Fruit fly (Drosophila melanogaster) whole organism, embryonic: Measurements from ENCODE around the gene sdk.
A peak's percentile ranks its signal among the peaks of the same experiment; 100 is the strongest.

Experiments
- Antp ChIP-seq: fragments of 200-800 bp; sonication (Bioruptor generic); optimal IDR thresholded peaks from 3 replicates; lab custom pipeline; 2016; ENCODE audit warnings: missing biosample characterization, missing genetic modification characterization
- CG12219 ChIP-seq: fragments of 200-800 bp; sonication (Bioruptor generic); optimal IDR thresholded peaks from 3 replicates; lab custom pipeline; 2018; ENCODE audit warnings: missing biosample characterization, mild to moderate bottlenecking, missing genetic modification characterization
- CG14860 ChIP-seq: fragments of 200-800 bp; sonication (Bioruptor generic); IDR thresholded peaks from 3 replicates; pipeline ENCODE4 v1.3.6; 2022; ENCODE audit warnings: missing biosample characterization, missing genetic modification characterization; ENCODE audit not compliant: partially characterized antibody
- CG16863 ChIP-seq: fragments of 200-800 bp; sonication (Bioruptor generic); optimal IDR thresholded peaks from 3 replicates; lab custom pipeline; 2016; ENCODE audit warnings: missing biosample characterization, missing genetic modification characterization
- CG17359 ChIP-seq: fragments of 200-800 bp; sonication (Bioruptor generic); optimal IDR thresholded peaks from 3 replicates; lab custom pipeline; 2018; ENCODE audit warnings: missing biosample characterization, mild to moderate bottlenecking, missing genetic modification characterization, moderate library complexity
- CG17829 ChIP-seq: fragments of 200-800 bp; optimal IDR thresholded peaks from 2 replicates; lab custom pipeline; 2019; ENCODE audit warnings: missing biosample characterization, mild to moderate bottlenecking, missing genetic modification characterization, moderate library complexity
- CG18476 ChIP-seq: fragments of 200-800 bp; sonication (Bioruptor generic); optimal IDR thresholded peaks from 2 replicates; lab custom pipeline; 2016; ENCODE audit warnings: missing biosample characterization, mild to moderate bottlenecking, missing genetic modification characterization
- CG2875 ChIP-seq: fragments of 200-800 bp; sonication (Bioruptor generic); optimal IDR thresholded peaks from 2 replicates; lab custom pipeline; 2017; ENCODE audit warnings: missing biosample characterization, mild to moderate bottlenecking, missing genetic modification characterization, missing genetic modification reagents
- CG3065 ChIP-seq: fragments of 200-800 bp; sonication (Bioruptor generic); optimal IDR thresholded peaks from 2 replicates; lab custom pipeline; 2016; ENCODE audit warnings: missing biosample characterization, missing genetic modification characterization
- CG31365 ChIP-seq: fragments of 200-800 bp; sonication (Bioruptor generic); optimal IDR thresholded peaks from 2 replicates; lab custom pipeline; 2018; ENCODE audit warnings: missing biosample characterization, mild to moderate bottlenecking, missing genetic modification characterization
- CG31388 ChIP-seq: fragments of 200-800 bp; sonication (Bioruptor generic); optimal IDR thresholded peaks from 2 replicates; lab custom pipeline; 2016; ENCODE audit warnings: missing biosample characterization, missing genetic modification characterization
- CG3163 ChIP-seq: fragments of 200-800 bp; sonication (Bioruptor generic); optimal IDR thresholded peaks from 3 replicates; lab custom pipeline; 2016; ENCODE audit warnings: missing biosample characterization, missing genetic modification characterization
- CG42726 ChIP-seq: fragments of 200-800 bp; sonication (Bioruptor generic); IDR thresholded peaks from 2 replicates; pipeline ENCODE4 v1.3.6; 2022; ENCODE audit warnings: missing biosample characterization, missing genetic modification characterization; ENCODE audit not compliant: partially characterized antibody
- CG4617 ChIP-seq: fragments of 200-800 bp; sonication (Bioruptor generic); optimal IDR thresholded peaks from 3 replicates; lab custom pipeline; 2016; ENCODE audit warnings: missing biosample characterization, missing genetic modification characterization, borderline replicate concordance
- CG4707 ChIP-seq: fragments of 200-800 bp; sonication (Bioruptor generic); optimal IDR thresholded peaks from 2 replicates; lab custom pipeline; 2018; ENCODE audit warnings: missing biosample characterization, mild to moderate bottlenecking, missing genetic modification characterization, moderate library complexity
- CG4854 ChIP-seq: fragments of 200-800 bp; sonication (Bioruptor generic); optimal IDR thresholded peaks from 2 replicates; lab custom pipeline; 2016; ENCODE audit warnings: missing biosample characterization, missing genetic modification characterization, inconsistent platforms
- CG8765 ChIP-seq: fragments of 200-800 bp; sonication (Bioruptor generic); IDR thresholded peaks from 2 replicates; pipeline ENCODE4 v1.3.6; 2022; ENCODE audit warnings: missing biosample characterization, missing genetic modification characterization
- CG9609 ChIP-seq: fragments of 200-800 bp; sonication (Bioruptor generic); optimal IDR thresholded peaks from 3 replicates; lab custom pipeline; 2016; ENCODE audit warnings: missing biosample characterization, missing genetic modification characterization
- D ChIP-seq, 2 experiments: fragments of 200-800 bp in 1 of 2; fragments of >200 bp in 1 of 2; sonication (Bioruptor generic) in 1 of 2; optimal IDR thresholded peaks; 2 replicates in 1 of 2; 3 replicates in 1 of 2; lab custom pipeline; 2017; ENCODE audit warnings: mild to moderate bottlenecking in 1 of 2, missing biosample characterization in 1 of 2, missing genetic modification characterization in 1 of 2, missing genetic modification reagents in 1 of 2
- Doc3 ChIP-seq: fragments of 200-800 bp; sonication (Bioruptor generic); IDR thresholded peaks from 3 replicates; pipeline ENCODE4 v1.3.6; 2022; ENCODE audit warnings: missing biosample characterization, missing genetic modification characterization; ENCODE audit not compliant: partially characterized antibody
- E2f1 ChIP-seq: fragments of 200-800 bp; sonication (Bioruptor generic); IDR thresholded peaks from 2 replicates; pipeline ENCODE4 v1.3.6; 2022; ENCODE audit warnings: missing biosample characterization, missing genetic modification characterization
- Ets65A ChIP-seq: fragments of 200-800 bp; sonication (Bioruptor generic); peaks from one replicate; lab custom pipeline; 2016; ENCODE audit warnings: missing biosample characterization, missing genetic modification characterization
- HLHmδ ChIP-seq: fragments of 200-800 bp; sonication (Bioruptor generic); optimal IDR thresholded peaks from 2 replicates; lab custom pipeline; 2018; ENCODE audit warnings: missing biosample characterization, mild to moderate bottlenecking, missing genetic modification characterization, moderate library complexity
- Hmx ChIP-seq: fragments of 200-800 bp; sonication (Bioruptor generic); optimal IDR thresholded peaks from 2 replicates; lab custom pipeline; 2016; ENCODE audit warnings: missing biosample characterization, missing genetic modification characterization
- Oaz ChIP-seq: fragments of 200-800 bp; sonication (Bioruptor generic); IDR thresholded peaks from 2 replicates; pipeline ENCODE4 v1.3.6; 2022; ENCODE audit warnings: missing biosample characterization, missing genetic modification characterization
- Rfx ChIP-seq: fragments of 200-800 bp; sonication (Bioruptor generic); IDR thresholded peaks from 2 replicates; pipeline ENCODE4 v1.3.6; 2022; ENCODE audit warnings: missing biosample characterization, missing genetic modification characterization
- Scr ChIP-seq: fragments of 200-800 bp; sonication (Bioruptor generic); IDR thresholded peaks from 2 replicates; pipeline ENCODE4 v1.3.6; 2022; ENCODE audit warnings: missing biosample characterization, missing genetic modification characterization; ENCODE audit not compliant: partially characterized antibody
- Side ChIP-seq: fragments of 200-800 bp; sonication (Bioruptor generic); optimal IDR thresholded peaks from 2 replicates; lab custom pipeline; 2016; ENCODE audit warnings: missing biosample characterization, missing genetic modification characterization
- Sox102F ChIP-seq: fragments of 200-800 bp; sonication (Bioruptor generic); optimal IDR thresholded peaks from 2 replicates; lab custom pipeline; 2018; ENCODE audit warnings: missing biosample characterization, mild to moderate bottlenecking, missing genetic modification characterization, moderate library complexity
- Spps ChIP-seq: fragments of 200-800 bp; sonication (Bioruptor generic); optimal IDR thresholded peaks from 2 replicates; lab custom pipeline; 2018; ENCODE audit warnings: missing biosample characterization, mild to moderate bottlenecking, missing genetic modification characterization
- YL-1 ChIP-seq: fragments of 200-800 bp; sonication (Bioruptor generic); optimal IDR thresholded peaks from 3 replicates; lab custom pipeline; 2017; ENCODE audit warnings: missing biosample characterization, mild to moderate bottlenecking, missing genetic modification characterization
- bbx ChIP-seq: fragments of 200-800 bp; sonication (Bioruptor generic); IDR thresholded peaks from 2 replicates; pipeline ENCODE4 v1.3.6; 2022; ENCODE audit warnings: missing biosample characterization, missing genetic modification characterization; ENCODE audit not compliant: partially characterized antibody
- cato ChIP-seq: fragments of 200-800 bp; sonication (Bioruptor generic); optimal IDR thresholded peaks from 2 replicates; lab custom pipeline; 2016; ENCODE audit warnings: missing biosample characterization, missing genetic modification characterization, borderline replicate concordance
- caup ChIP-seq: fragments of 200-800 bp; sonication (Bioruptor generic); optimal IDR thresholded peaks from 3 replicates; lab custom pipeline; 2017; ENCODE audit warnings: missing biosample characterization, mild to moderate bottlenecking, missing genetic modification characterization, moderate library complexity; ENCODE audit not compliant: severe bottlenecking
- chm ChIP-seq: fragments of 200-800 bp; sonication (Bioruptor generic); IDR thresholded peaks from 2 replicates; pipeline ENCODE4 v1.3.6; 2022; ENCODE audit warnings: missing biosample characterization, missing genetic modification characterization
- cwo ChIP-seq: fragments of 200-800 bp; sonication (Bioruptor generic); optimal IDR thresholded peaks from 3 replicates; lab custom pipeline; 2017; ENCODE audit warnings: missing biosample characterization, missing genetic modification characterization, mild to moderate bottlenecking, moderate library complexity, missing genetic modification reagents
- dpn ChIP-seq, 2 experiments: fragments of 200-800 bp; sonication (Bioruptor generic); optimal IDR thresholded peaks; 3 replicates each; lab custom pipeline; 2016; ENCODE audit warnings: missing biosample characterization in 2 of 2, missing genetic modification characterization in 2 of 2
- en ChIP-seq: fragments of 200-800 bp; sonication (Bioruptor generic); optimal IDR thresholded peaks from 2 replicates; lab custom pipeline; 2016; ENCODE audit warnings: missing biosample characterization, missing genetic modification characterization
- hb ChIP-seq: fragments of 200-800 bp; sonication (Bioruptor generic); IDR thresholded peaks from 3 replicates; pipeline ENCODE4 v1.3.6; 2022; ENCODE audit warnings: missing biosample characterization, missing genetic modification characterization; ENCODE audit not compliant: partially characterized antibody
- insv ChIP-seq, 2 experiments: fragments of 200-800 bp; sonication (Bioruptor generic); optimal IDR thresholded peaks; 3 replicates each; lab custom pipeline; 2016 to 2018; ENCODE audit warnings: missing biosample characterization in 2 of 2, missing genetic modification characterization in 2 of 2
- lbe ChIP-seq: fragments of 200-800 bp; sonication (Bioruptor generic); optimal IDR thresholded peaks from 2 replicates; lab custom pipeline; 2016; ENCODE audit warnings: missing biosample characterization, mild to moderate bottlenecking, missing genetic modification characterization
- odd ChIP-seq: fragments of 200-800 bp; sonication (Bioruptor generic); optimal IDR thresholded peaks from 2 replicates; lab custom pipeline; 2017; ENCODE audit warnings: missing biosample characterization, mild to moderate bottlenecking, missing genetic modification characterization
- pfk ChIP-seq: fragments of 200-800 bp; sonication (Bioruptor generic); optimal IDR thresholded peaks from 2 replicates; lab custom pipeline; 2018; ENCODE audit warnings: missing biosample characterization, mild to moderate bottlenecking, missing genetic modification characterization, moderate library complexity
- sc ChIP-seq, 3 experiments: fragments of >200 bp in 2 of 3; fragments of 200-800 bp in 1 of 3; sonication (Bioruptor generic) in 1 of 3; optimal IDR thresholded peaks; 2 replicates in 2 of 3; 3 replicates in 1 of 3; lab custom pipeline; 2017; ENCODE audit warnings: mild to moderate bottlenecking in 1 of 3, missing biosample characterization in 1 of 3, missing genetic modification characterization in 1 of 3, missing genetic modification reagents in 1 of 3
- sug ChIP-seq: fragments of 200-800 bp; optimal IDR thresholded peaks from 2 replicates; lab custom pipeline; 2019; ENCODE audit warnings: missing biosample characterization, mild to moderate bottlenecking, missing genetic modification characterization, moderate library complexity
- vvl ChIP-seq: fragments of 200-800 bp; sonication (Bioruptor generic); IDR thresholded peaks from 2 replicates; pipeline ENCODE4 v1.3.6; 2022; ENCODE audit warnings: missing biosample characterization, missing genetic modification characterization
- zen2 ChIP-seq: fragments of 200-800 bp; sonication (Bioruptor generic); IDR thresholded peaks from 3 replicates; pipeline ENCODE4 v1.3.6; 2022; ENCODE audit warnings: missing biosample characterization, missing genetic modification characterization; ENCODE audit not compliant: partially characterized antibody

Gene sdk

DNA sequence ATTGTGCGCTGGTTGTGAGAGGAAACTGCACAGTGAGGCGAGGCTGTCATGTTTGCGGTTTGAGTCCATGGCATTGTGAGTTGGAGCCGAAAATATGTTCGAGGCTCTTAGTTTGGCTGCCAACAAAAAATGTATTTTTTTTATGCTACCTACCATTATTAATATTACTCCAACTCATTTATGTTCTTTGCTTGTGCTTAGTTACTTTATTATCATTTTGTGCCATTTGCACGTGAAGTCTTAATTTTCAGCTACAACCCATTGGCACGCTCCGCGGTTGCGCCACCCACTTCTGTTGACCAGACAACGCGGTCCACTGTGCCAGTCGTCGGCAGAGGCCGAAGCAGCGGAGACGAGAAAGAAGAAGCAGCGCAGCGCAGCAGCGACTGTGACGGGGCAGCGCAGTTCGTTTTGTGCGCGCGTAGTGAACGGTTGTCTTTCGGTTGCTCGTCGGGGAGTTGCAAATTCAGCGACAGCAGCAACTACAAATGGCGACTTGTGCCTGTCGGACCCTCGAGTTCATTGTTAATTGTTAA, at the start of gene sdk (continued):
- TF ChIP-seq hb (GFP tag; lab: Robert Waterston, UW) (peak; percentile 74; the same call in 2 of the 3 replicates), odd (GFP tag; lab: Kevin White, UChicago) (peak; percentile 93), CG14860 (GFP tag; lab: Robert Waterston, UW) (peak; percentile 79), CG31388 (GFP tag; lab: Kevin White, UChicago) (peak; percentile 51), CG4854 (peak; percentile 76), insv (GFP tag; optimal IDR thresholded peaks at IDR 0.05; lab: Kevin White, UChicago) (peak; percentile 54 to 55), caup (peak; percentile 90), CG8765 (GFP tag; lab: Robert Waterston, UW) (peak; percentile 67; the same call in 1 of the 2 replicates), CG3163 (GFP tag; lab: Kevin White, UChicago) (peak; percentile 80), E2f1 (GFP tag; lab: Robert Waterston, UW) (peak; percentile 86), zen2 (GFP tag; lab: Robert Waterston, UW) (peak; percentile 43; the same call in 1 of the 3 replicates), YL-1 (GFP tag; lab: Kevin White, UChicago) (peak; percentile 50), CG4707 (GFP tag; lab: Kevin White, UChicago) (peak; percentile 96), CG42726 (GFP tag; lab: Robert Waterston, UW) (peak; percentile 48; the same call in 1 of the 2 replicates), sc (optimal IDR thresholded peaks at IDR 0.05; lab: Kevin White, UChicago) (no peak), sc (GFP tag; optimal IDR thresholded peaks at IDR 0.05; lab: Kevin White, UChicago) (peak; percentile 86), Sox102F (peak; percentile 87), CG2875 (GFP tag; lab: Kevin White, UChicago) (peak; percentile 92), chm (GFP tag; lab: Robert Waterston, UW) (peak; percentile 79), lbe (peak; percentile 88), D (optimal IDR thresholded peaks at IDR 0.05; lab: Kevin White, UChicago) (peak; percentile 76), D (GFP tag; optimal IDR thresholded peaks at IDR 0.05; lab: Kevin White, UChicago) (peak; percentile 91), bbx (GFP tag; lab: Robert Waterston, UW) (peak; percentile 54), Spps (tag; lab: Kevin White, UChicago) (peak; percentile 82), vvl (GFP tag; lab: Robert Waterston, UW) (peak; percentile 90), cwo (GFP tag; lab: Kevin White, UChicago) (peak; percentile 91), dpn (GFP tag; optimal IDR thresholded peaks at IDR 0.05; lab: Kevin White, UChicago) (peak; percentile 92 to 95), Oaz (peak; percentile 69; the same call in 1 of the 2 replicates), Doc3 (GFP tag; lab: Robert Waterston, UW) (peak; percentile 40; the same call in 2 of the 3 replicates), CG3065 (GFP tag; lab: Kevin White, UChicago) (peak; percentile 78), HLHmδ (GFP tag; lab: Kevin White, UChicago) (peak; percentile 79), sug (tag; lab: Kevin White, UChicago) (peak; percentile 84), cato (GFP tag; lab: Kevin White, UChicago) (peak; percentile 79), CG17829 (tag; lab: Kevin White, UChicago) (peak; percentile 92), CG12219 (peak; percentile 89), CG9609 (GFP tag; lab: Kevin White, UChicago) (peak; percentile 90), Side (GFP tag; lab: Kevin White, UChicago) (peak; percentile 94), en (GFP tag; lab: Kevin White, UChicago) (peak; percentile 89), CG18476 (GFP tag; lab: Kevin White, UChicago) (peak; percentile 80), CG31365 (tag; lab: Kevin White, UChicago) (peak; percentile 65), Antp (GFP tag; lab: Kevin White, UChicago) (peak; percentile 92), CG4617 (GFP tag; lab: Kevin White, UChicago) (peak; percentile 64), CG17359 (tag; lab: Kevin White, UChicago) (peak; percentile 87), Ets65A (GFP tag; lab: Kevin White, UChicago) (peak; percentile 98), CG16863 (GFP tag; lab: Kevin White, UChicago) (peak; percentile 94), Rfx (GFP tag; lab: Robert Waterston, UW) (peak; percentile 88), Hmx (GFP tag; lab: Kevin White, UChicago) (peak; percentile 78), Scr (GFP tag; lab: Robert Waterston, UW) (peak; percentile 59; the same call in 1 of the 2 replicates), pfk (GFP tag; lab: Kevin White, UChicago) (peak; percentile 39)
